Worm (Caenorhabditis elegans) whole organism, L4 larva: ENCODE measurements around the gene F09E10.6.

Experiments
- Y105C5A.15 ChIP-seq: fragments of 200-800 bp; sonication (Bioruptor generic); IDR thresholded peaks from 2 replicates; pipeline ENCODE4 v1.3.6; 2022; ENCODE audit warnings: missing genetic modification characterization, missing compliant biosample characterization
- ama-1 ChIP-seq: fragments of 150-350 bp; optimal IDR thresholded peaks from 2 replicates; lab custom pipeline; 2014; ENCODE audit warnings: inconsistent platforms, mixed read lengths
- dmd-9 ChIP-seq: fragments of 200-800 bp; sonication (Bioruptor generic); IDR thresholded peaks from 2 replicates; pipeline ENCODE4 v1.3.6; 2022; ENCODE audit warnings: missing genetic modification reagents, missing genetic modification characterization, missing compliant biosample characterization
- jun-1 ChIP-seq: fragments of 150-350 bp; optimal IDR thresholded peaks from 2 replicates; lab custom pipeline; 2014; ENCODE audit warnings: missing biosample characterization, missing genetic modification reagents, missing genetic modification characterization
- mep-1 ChIP-seq: fragments of 150-350 bp; sonication (generic microtip); optimal IDR thresholded peaks from 3 replicates; lab custom pipeline; 2014; ENCODE audit warnings: missing biosample characterization, missing genetic modification characterization
- nhr-11 ChIP-seq: fragments of 150-350 bp; optimal IDR thresholded peaks from 2 replicates; lab custom pipeline; 2014; ENCODE audit warnings: missing biosample characterization, missing genetic modification characterization
- nhr-237 ChIP-seq: sonication (generic microtip); optimal IDR thresholded peaks from 2 replicates; lab custom pipeline; 2017; ENCODE audit warnings: missing biosample characterization, missing genetic modification characterization
- nhr-28 ChIP-seq: fragments of 150-350 bp; optimal IDR thresholded peaks from 2 replicates; lab custom pipeline; 2014; ENCODE audit warnings: missing biosample characterization, missing genetic modification characterization
- pqm-1 ChIP-seq: sonication (generic microtip); optimal IDR thresholded peaks from 2 replicates; lab custom pipeline; 2017; ENCODE audit warnings: missing biosample characterization, missing genetic modification characterization
- unc-130 ChIP-seq: sonication (generic microtip); optimal IDR thresholded peaks from 2 replicates; lab custom pipeline; 2016; ENCODE audit warnings: missing genetic modification reagents, missing genetic modification characterization, missing compliant biosample characterization
- zfp-2 ChIP-seq: sonication (generic microtip); optimal IDR thresholded peaks from 2 replicates; lab custom pipeline; 2016; ENCODE audit warnings: mild to moderate bottlenecking, missing genetic modification characterization, missing compliant biosample characterization
- zfp-3 ChIP-seq: fragments of 200-800 bp; sonication (Bioruptor generic); conservative IDR thresholded peaks from 2 replicates; pipeline ENCODE4 v1.3.6; 2022; ENCODE audit warnings: missing genetic modification reagents, missing genetic modification characterization, missing compliant biosample characterization

DNA sequence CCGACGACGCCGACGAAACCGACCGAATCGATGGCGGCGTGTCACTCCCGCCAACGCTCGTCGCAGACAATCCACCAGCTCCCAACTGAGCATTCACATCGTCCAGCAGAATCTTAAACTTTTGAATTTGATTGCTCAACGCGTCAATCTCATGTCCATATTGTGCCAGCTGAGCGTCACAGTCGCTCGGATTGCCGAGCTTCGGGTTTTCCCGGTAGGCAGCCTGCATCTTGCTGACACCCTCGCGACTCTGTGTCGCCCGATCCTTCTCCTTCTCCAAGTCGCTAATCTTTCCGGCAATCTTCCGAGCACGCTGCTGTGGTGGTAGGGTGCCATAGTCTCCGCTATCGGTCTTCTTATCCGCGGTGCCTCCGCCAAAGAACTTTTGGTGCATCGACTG lies 14.8 kb upstream of the F09E10.6 start:
- TF ChIP-seq nhr-11 (tag; lab: Kevin White, UChicago) (no peak), dmd-9 (GFP tag; lab: Robert Waterston, UW) (no peak), ama-1 (lab: Kevin White, UChicago) (no peak), jun-1 (no peak), nhr-237 (tag; lab: Kevin White, UChicago) (no peak), pqm-1 (no peak), zfp-2 (tag; lab: Kevin White, UChicago) (no peak), mep-1 (tag; lab: Kevin White, UChicago) (no peak), nhr-28 (tag; lab: Kevin White, UChicago) (no peak), zfp-3 (GFP tag; lab: Robert Waterston, UW) (no peak), Y105C5A.15 (GFP tag; lab: Robert Waterston, UW) (no peak), unc-130 (GFP tag; lab: Kevin White, UChicago) (no peak)
